Fruit fly (Drosophila melanogaster) whole organism, pupa: Measurements from ENCODE around the gene Cdc14.

Experiments
- CG13204 ChIP-seq: fragments of 200-800 bp; sonication (Bioruptor generic); optimal IDR thresholded peaks from 2 replicates; lab custom pipeline; 2018; ENCODE audit warnings: missing biosample characterization, mild to moderate bottlenecking, missing genetic modification characterization, moderate library complexity
- CG17806 ChIP-seq: fragments of 200-800 bp; sonication (Bioruptor generic); optimal IDR thresholded peaks from 2 replicates; lab custom pipeline; 2018; ENCODE audit warnings: missing biosample characterization, mild to moderate bottlenecking, missing genetic modification characterization, moderate library complexity
- CG32121 ChIP-seq: fragments of 200-800 bp; sonication (Bioruptor generic); IDR thresholded peaks from 2 replicates; pipeline ENCODE4 v1.3.6; 2022; ENCODE audit warnings: missing biosample characterization, missing genetic modification characterization
- CG34367 ChIP-seq: fragments of 200-800 bp; sonication (Bioruptor generic); optimal IDR thresholded peaks from 2 replicates; lab custom pipeline; 2018; ENCODE audit warnings: missing biosample characterization, mild to moderate bottlenecking, missing genetic modification characterization
- CG8301 ChIP-seq: fragments of 200-800 bp; sonication (Bioruptor generic); optimal IDR thresholded peaks from 2 replicates; lab custom pipeline; 2018; ENCODE audit warnings: missing biosample characterization, mild to moderate bottlenecking, missing genetic modification characterization
- D1 ChIP-seq: fragments of 200-800 bp; sonication (Bioruptor generic); optimal IDR thresholded peaks from 2 replicates; lab custom pipeline; 2018; ENCODE audit warnings: missing biosample characterization, mild to moderate bottlenecking, missing genetic modification characterization, moderate library complexity
- EcR ChIP-seq: fragments of 200-800 bp; sonication (Bioruptor generic); optimal IDR thresholded peaks from 3 replicates; lab custom pipeline; 2019; ENCODE audit warnings: missing biosample characterization, missing genetic modification characterization, mild to moderate bottlenecking, moderate library complexity, missing genetic modification reagents
- Ets98B ChIP-seq: fragments of 200-800 bp; sonication (Bioruptor generic); IDR thresholded peaks from 2 replicates; pipeline ENCODE4 v1.3.6; 2022; ENCODE audit warnings: missing biosample characterization, missing genetic modification characterization
- gl ChIP-seq: fragments of 200-800 bp; sonication (Bioruptor generic); optimal IDR thresholded peaks from 2 replicates; lab custom pipeline; 2018; ENCODE audit warnings: missing biosample characterization, mild to moderate bottlenecking, missing genetic modification characterization

DNA sequence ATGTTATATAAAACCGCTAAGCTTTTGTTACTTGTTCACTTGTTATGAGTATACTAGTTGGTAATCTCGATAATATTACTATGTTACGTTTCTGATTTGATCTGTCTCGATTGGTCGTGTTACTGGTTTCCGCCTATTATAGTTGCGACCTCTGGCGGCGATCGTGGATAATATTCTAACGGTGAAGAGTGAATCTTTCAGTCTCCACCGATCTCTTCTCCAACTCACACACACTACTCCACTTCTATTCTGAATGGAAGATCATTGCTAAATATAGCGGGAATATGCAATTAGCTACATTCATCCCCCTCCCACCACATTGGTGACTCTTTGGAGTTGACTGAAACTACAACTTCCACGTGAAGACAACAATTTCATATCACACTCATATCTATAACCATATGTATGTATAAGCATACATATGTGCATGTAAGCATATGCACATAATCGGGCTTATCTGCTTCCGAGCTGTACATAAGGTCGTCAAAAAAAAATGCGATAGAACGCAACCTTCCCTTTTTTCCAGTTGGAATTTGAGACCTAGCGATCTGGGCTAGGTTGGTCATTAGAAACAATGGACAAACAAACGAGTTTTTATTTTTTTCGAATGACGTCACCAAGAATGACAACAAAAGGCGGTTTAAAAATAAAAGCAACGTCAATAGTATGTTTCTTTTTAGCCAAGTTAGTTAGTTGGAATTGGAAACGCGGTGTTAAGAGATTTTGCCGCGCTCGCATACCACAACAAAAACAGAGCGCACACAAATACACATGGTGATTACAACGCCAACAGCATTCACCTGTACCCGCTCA is 1.4 kb downstream of the Cdc14 start:
- TF ChIP-seq EcR (no peak), Ets98B (no peak), CG17806 (tag; lab: Kevin White, UChicago) (no peak), CG34367 (tag; lab: Kevin White, UChicago) (no peak), CG8301 (tag; lab: Kevin White, UChicago) (no peak), CG13204 (GFP tag; lab: Kevin White, UChicago) (no peak), D1 (no peak), CG32121 (GFP tag; lab: Robert Waterston, UW) (no peak), gl (tag; lab: Kevin White, UChicago) (peak; percentile 21)
